Worm (Caenorhabditis elegans): ENCODE measurements around the gene srh-20.

DNA sequence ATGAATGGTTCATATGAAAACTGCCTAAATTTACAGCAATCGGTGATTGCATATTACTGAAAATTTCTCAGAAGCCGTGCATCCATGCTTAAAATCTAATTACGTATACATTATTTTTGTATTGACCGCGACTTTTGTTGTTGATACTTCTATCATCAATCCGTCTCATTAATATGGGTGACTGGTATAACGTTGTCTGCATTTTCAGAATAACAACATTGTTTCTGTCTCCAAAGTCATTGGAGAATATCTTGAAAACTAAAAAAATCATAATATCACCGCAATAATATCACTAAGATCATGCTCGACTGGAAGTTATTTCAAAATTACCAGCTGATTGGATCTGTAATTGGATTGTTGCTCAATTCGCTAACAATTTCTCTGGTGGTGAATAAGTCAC lies 26.7 kb downstream of the srh-20 start, which contains the start of gene str-207:
- TF ChIP-seq elt-1 (tag; optimal IDR thresholded peaks at IDR 0.05) (no peak), pha-4 (tag; optimal IDR thresholded peaks at IDR 0.05) (no peak), ceh-16 (tag; optimal IDR thresholded peaks at IDR 0.05) (no peak), aly-2 (tag; optimal IDR thresholded peaks at IDR 0.05) (no peak), nfya-1 (tag; optimal IDR thresholded peaks at IDR 0.05; ENCODE audit: insufficient read depth) (no peak), nhr-77 (tag; optimal IDR thresholded peaks at IDR 0.05) (no peak), sea-2 (GFP tag; optimal IDR thresholded peaks at IDR 0.05) (no peak), ztf-11 (tag; optimal IDR thresholded peaks at IDR 0.05) (no peak)
